Worm (Caenorhabditis elegans): ENCODE data around the gene Y66D12A.11.

Y66D12A.11 gene

DNA sequence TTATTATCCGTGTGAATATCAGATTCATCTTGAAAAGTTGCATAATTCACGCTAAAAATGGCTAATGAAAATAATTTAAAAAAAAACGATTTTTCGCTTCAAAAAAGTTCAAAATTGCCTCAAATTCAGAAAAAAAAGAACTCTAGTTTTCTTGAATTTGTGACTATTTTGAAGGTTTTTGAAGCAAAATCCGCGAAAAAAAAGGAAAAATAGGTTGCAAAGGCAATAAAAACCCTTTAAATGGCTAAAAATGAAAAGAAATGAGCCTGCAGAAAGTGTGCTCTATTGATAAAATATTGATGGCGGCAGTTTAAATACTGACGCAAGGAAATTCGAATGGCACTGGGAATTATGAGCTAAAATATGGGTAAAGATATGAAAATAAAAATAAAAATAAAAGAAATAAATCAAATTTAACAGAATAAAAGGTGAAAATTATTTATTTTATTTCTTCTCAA is 17.2 kb downstream of the Y66D12A.11 start, which contains the start of gene Y66D12A.7 (continued):
- TF ChIP-seq ceh-88 (GFP tag; IDR thresholded peaks at IDR 0.05) (no peak), isw-1 (GFP tag; IDR thresholded peaks at IDR 0.05) (no peak), nhr-237 (tag; optimal IDR thresholded peaks at IDR 0.05) (no peak), lsy-2 (tag; optimal IDR thresholded peaks at IDR 0.05) (peak; percentile 17 to 68), aha-1 (tag; optimal IDR thresholded peaks at IDR 0.05) (no peak), snu-23 (GFP tag; optimal IDR thresholded peaks at IDR 0.05) (no peak), Y116A8C.19 (tag; optimal IDR thresholded peaks at IDR 0.05; ENCODE audit: borderline replicate concordance) (no peak), alr-1 (tag; optimal IDR thresholded peaks at IDR 0.05; ENCODE audit: borderline replicate concordance) (no peak), C16A3.4 (tag; optimal IDR thresholded peaks at IDR 0.05) (no peak), ceh-82 (tag; optimal IDR thresholded peaks at IDR 0.05) (peak in 1 of 3 experiments; percentile 11), xbp-1 (tag; optimal IDR thresholded peaks at IDR 0.05) (peak; percentile 20), lin-15B (tag; optimal IDR thresholded peaks at IDR 0.05) (peak; percentile 53), grh-1 (GFP tag; IDR thresholded peaks at IDR 0.05) (no peak), F16B12.6 (tag; optimal IDR thresholded peaks at IDR 0.05) (no peak), blmp-1 (tag; optimal IDR thresholded peaks at IDR 0.05) (no peak), nhr-19 (GFP tag; conservative IDR thresholded peaks at IDR 0.05) (peak; percentile 24; the same call in 1 of the 2 replicates)

DNA sequence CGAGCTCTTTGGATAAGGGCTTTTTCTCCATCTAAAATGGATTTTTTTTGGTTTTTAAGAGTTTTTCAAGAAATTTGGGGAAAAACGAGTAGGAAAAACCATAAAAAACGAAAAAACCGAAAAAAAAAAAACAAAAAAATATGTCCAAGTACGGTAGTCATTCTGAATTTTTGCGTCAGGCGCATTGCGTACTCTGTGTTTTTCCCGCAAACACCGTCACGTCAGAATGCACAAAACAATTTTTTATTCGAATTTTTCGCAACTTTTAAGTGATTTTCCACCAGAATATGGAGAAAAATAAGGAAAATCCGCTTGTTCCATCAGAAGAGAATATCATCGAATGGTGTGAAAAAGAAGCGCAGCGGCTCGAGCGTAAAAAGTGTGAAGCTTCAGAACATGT is 18.1 kb downstream of the Y66D12A.11 start, which contains the start of the genes Y66D12A.6 and ceh-92:
Gene Y66D12A.6, minus strand, starts transcription at position 31 of the 400 bp plus-strand sequence.
Gene ceh-92, plus strand, starts transcription at position 229 of the 400 bp plus-strand sequence.
- no peak for TF ChIP-seq sox-4 (tag; optimal IDR thresholded peaks at IDR 0.05)
- peak in 1 of 2 experiments; percentile 71 for TF ChIP-seq efl-1 (optimal IDR thresholded peaks at IDR 0.05)
- TF ChIP-seq efl-1 (GFP tag; optimal IDR thresholded peaks at IDR 0.05 in 1 of 2): peak; percentile 9 to 66
- peak; percentile 20 for TF ChIP-seq nhr-85 (tag)
- TF ChIP-seq nhr-20 (tag; optimal IDR thresholded peaks at IDR 0.05): no peak
- no peak for TF ChIP-seq mdl-1 (tag; optimal IDR thresholded peaks at IDR 0.05)
- TF ChIP-seq egl-27 (tag; optimal IDR thresholded peaks at IDR 0.05): no peak

ce11 chrIII:11582569-11582968 is 19.3 kb downstream of the Y66D12A.11 start:
- TF ChIP-seq pqm-1 (tag; optimal IDR thresholded peaks at IDR 0.05) (no peak), lin-14 (GFP tag; optimal IDR thresholded peaks at IDR 0.05) (no peak), unc-30 (tag; optimal IDR thresholded peaks at IDR 0.05) (no peak), egl-27 (tag; optimal IDR thresholded peaks at IDR 0.05) (no peak), elt-2 (tag; optimal IDR thresholded peaks at IDR 0.05) (no peak), nhr-12 (tag; optimal IDR thresholded peaks at IDR 0.05) (no peak)

ce11 chrIII:11588911-11589310 is 25.6 kb downstream of the Y66D12A.11 start, which contains the start of gene Y66D12A.3:
Gene Y66D12A.3 (plus strand): TSS chrIII:11589211.
- no peak for TF ChIP-seq ceh-88 (GFP tag; IDR thresholded peaks at IDR 0.05)
- TF ChIP-seq irx-1 (tag; optimal IDR thresholded peaks at IDR 0.05): no peak
- no peak for TF ChIP-seq mep-1 (tag; optimal IDR thresholded peaks at IDR 0.05)
- no peak for TF ChIP-seq dsc-1 (tag; optimal IDR thresholded peaks at IDR 0.05)
- TF ChIP-seq xbp-1 (tag; optimal IDR thresholded peaks at IDR 0.05): no peak
- no peak for TF ChIP-seq mef-2 (tag; optimal IDR thresholded peaks at IDR 0.05)
- no peak for TF ChIP-seq rnt-1 (tag; optimal IDR thresholded peaks at IDR 0.05)
- TF ChIP-seq C34B4.2 (tag; optimal IDR thresholded peaks at IDR 0.05): no peak
- no peak for TF ChIP-seq unc-86 (tag; optimal IDR thresholded peaks at IDR 0.05)
- no peak for TF ChIP-seq nhr-71 (tag; optimal IDR thresholded peaks at IDR 0.05)
- no peak for TF ChIP-seq pax-3 (tag; optimal IDR thresholded peaks at IDR 0.05)
- no peak for TF ChIP-seq nhr-19 (GFP tag; conservative IDR thresholded peaks at IDR 0.05)

Data from whole organism, L1 larva.